Worm (Caenorhabditis elegans) whole organism, early embryonic: Measurements from ENCODE around the gene C16D9.4.

Experiments
- B0310.2 ChIP-seq: sonication (generic microtip); optimal IDR thresholded peaks from 2 replicates; lab custom pipeline; 2016; ENCODE audit warnings: mild to moderate bottlenecking, missing genetic modification characterization, missing compliant biosample characterization
- F13C5.2 ChIP-seq: sonication (generic microtip); optimal IDR thresholded peaks from 2 replicates; lab custom pipeline; 2017; ENCODE audit warnings: mild to moderate bottlenecking, missing genetic modification characterization, inconsistent platforms, missing compliant biosample characterization
- aly-1 ChIP-seq: sonication (generic microtip); optimal IDR thresholded peaks from 2 replicates; lab custom pipeline; 2016; ENCODE audit warnings: missing genetic modification characterization, missing compliant biosample characterization
- ama-1 ChIP-seq: fragments of 150-350 bp; optimal IDR thresholded peaks from 2 replicates; lab custom pipeline; 2014
- ceh-13 ChIP-seq: fragments of 200-800 bp; sonication (Bioruptor generic); optimal IDR thresholded peaks from 2 replicates; lab custom pipeline; 2018; ENCODE audit warnings: mild to moderate bottlenecking, missing genetic modification characterization, missing compliant biosample characterization
- ceh-36 ChIP-seq: sonication (generic microtip); optimal IDR thresholded peaks from 2 replicates; lab custom pipeline; 2016; ENCODE audit warnings: missing genetic modification characterization, inconsistent platforms, missing compliant biosample characterization
- ets-7 ChIP-seq: sonication (generic microtip); optimal IDR thresholded peaks from 2 replicates; lab custom pipeline; 2016; ENCODE audit warnings: missing genotype, missing genetic modification characterization, missing compliant biosample characterization
- flt-1 ChIP-seq: fragments of 200-800 bp; sonication (Bioruptor generic); IDR thresholded peaks from 2 replicates; pipeline ENCODE4 v1.3.6; 2022; ENCODE audit warnings: missing genetic modification characterization, missing compliant biosample characterization
- hmbx-1 ChIP-seq: sonication (generic microtip); optimal IDR thresholded peaks from 2 replicates; lab custom pipeline; 2016; ENCODE audit warnings: mild to moderate bottlenecking, missing genetic modification characterization, missing compliant biosample characterization
- hmg-4 ChIP-seq: fragments of 200-800 bp; sonication (Bioruptor generic); optimal IDR thresholded peaks from 2 replicates; lab custom pipeline; 2018; ENCODE audit warnings: mild to moderate bottlenecking, missing genetic modification characterization, missing compliant biosample characterization
- hnd-1 ChIP-seq: sonication (generic microtip); optimal IDR thresholded peaks from 2 replicates; lab custom pipeline; 2016; ENCODE audit warnings: missing genetic modification characterization, missing compliant biosample characterization
- pes-1 ChIP-seq: fragments of 200-800 bp; sonication (Bioruptor generic); IDR thresholded peaks from 2 replicates; pipeline ENCODE4 v1.3.6; 2022; ENCODE audit warnings: missing genetic modification reagents, missing genetic modification characterization, missing compliant biosample characterization
- scrt-1 ChIP-seq: fragments of 200-800 bp; sonication (Bioruptor generic); IDR thresholded peaks from 2 replicates; pipeline ENCODE4 v1.3.6; 2022; ENCODE audit warnings: missing genetic modification characterization, missing compliant biosample characterization
- sea-1 ChIP-seq: fragments of 200-800 bp; sonication (Bioruptor generic); conservative IDR thresholded peaks from 2 replicates; pipeline ENCODE4 v1.3.6; 2022; ENCODE audit warnings: missing genetic modification characterization, missing compliant biosample characterization
- tbx-11 ChIP-seq: fragments of 200-800 bp; sonication (Bioruptor generic); IDR thresholded peaks from 2 replicates; pipeline ENCODE4 v1.3.6; 2022; ENCODE audit warnings: missing genetic modification characterization, missing compliant biosample characterization
- tbx-37 ChIP-seq: fragments of 200-800 bp; sonication (Bioruptor generic); conservative IDR thresholded peaks from 2 replicates; pipeline ENCODE4 v1.3.6; 2022; ENCODE audit warnings: missing genetic modification reagents, missing genetic modification characterization, missing compliant biosample characterization
- tra-4 ChIP-seq: sonication (generic microtip); optimal IDR thresholded peaks from 2 replicates; lab custom pipeline; 2017; ENCODE audit warnings: missing genetic modification characterization, missing compliant biosample characterization

The C16D9.4 gene

DNA sequence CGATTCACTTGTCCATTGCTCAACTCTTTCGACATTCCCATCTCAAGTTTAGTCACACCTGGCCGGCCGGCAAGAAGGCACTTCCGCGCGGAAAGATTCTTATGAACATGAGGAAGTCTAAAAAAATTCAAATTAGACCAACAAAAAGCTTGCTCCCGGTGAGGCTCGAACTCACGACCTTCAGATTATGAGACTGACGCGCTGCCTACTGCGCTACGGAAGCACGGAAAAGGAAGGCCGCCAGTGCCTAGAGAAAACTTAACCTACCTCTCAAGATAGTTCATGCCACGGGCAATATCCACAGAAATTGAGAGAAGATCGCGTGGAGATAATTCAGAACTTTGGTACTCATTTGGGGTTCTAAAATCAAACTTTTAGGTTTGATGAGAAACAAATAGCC, 12.6 kb downstream of the C16D9.4 start:
- no peak for TF ChIP-seq ceh-36 (tag; lab: Kevin White, UChicago)
- peak; percentile 19 for TF ChIP-seq hmg-4
- 0 out of 2 replicates have a peak, but pooled peaks have one; percentile 22 for TF ChIP-seq tbx-37
- no peak for TF ChIP-seq ets-7
- peak; percentile 60; the same call in 1 of the 2 replicates for TF ChIP-seq scrt-1 (GFP tag; lab: Robert Waterston, UW)
- 0 out of 2 replicates have a peak, but pooled peaks have one; percentile 44 for TF ChIP-seq flt-1

DNA sequence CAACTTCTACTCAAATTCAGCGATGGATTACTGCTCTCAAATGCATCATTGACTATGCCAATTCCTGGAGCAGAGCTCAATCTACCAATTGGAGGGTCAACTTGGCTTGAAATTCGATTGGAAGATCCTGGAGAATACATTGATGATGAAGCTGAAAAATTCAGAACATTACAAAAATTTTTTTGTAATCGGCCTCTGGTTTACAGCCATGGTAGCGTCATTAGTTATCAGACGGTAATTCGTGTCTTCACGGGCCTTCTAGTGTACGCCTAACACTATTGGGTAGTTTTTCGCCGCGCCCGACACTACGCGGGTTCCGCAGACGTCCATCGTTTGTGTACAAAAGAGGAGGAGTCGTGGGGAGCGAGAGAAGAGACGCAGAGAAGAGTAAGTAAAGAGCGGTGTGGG, 14.0 kb downstream of the C16D9.4 start:
- TF ChIP-seq tra-4 (tag; lab: Kevin White, UChicago) (no peak), ama-1 (lab: Kevin White, UChicago) (peak; percentile 73), aly-1 (tag; lab: Kevin White, UChicago) (peak; percentile 8), F13C5.2 (tag; lab: Kevin White, UChicago) (peak; percentile 57), tbx-11 (GFP tag; lab: Robert Waterston, UW) (peak; percentile 30; the same call in 1 of the 2 replicates), hmg-4 (peak; percentile 23)

DNA sequence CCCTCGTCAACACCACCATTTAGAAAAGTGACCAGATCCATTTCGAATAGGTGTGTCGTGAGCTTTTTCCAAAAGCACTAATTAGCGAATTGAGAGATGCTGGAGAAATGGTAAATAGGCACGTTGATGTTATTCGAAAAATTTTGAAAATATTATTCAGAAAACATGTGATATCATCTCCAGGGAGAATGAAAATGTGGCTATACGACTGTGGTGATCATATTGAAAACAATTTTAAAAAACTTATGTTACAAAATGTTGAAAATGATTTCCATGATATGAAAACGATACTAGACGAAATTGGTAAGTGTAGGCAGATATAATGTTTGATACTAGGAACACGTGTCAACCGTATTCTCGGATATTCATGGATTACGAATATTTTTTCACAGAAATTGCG, 15.9 kb downstream of the C16D9.4 start, which contains the start of gene K07C11.10:
Gene K07C11.10 (minus strand): TSS at position 101 of the 400 bp plus-strand sequence.
- TF ChIP-seq B0310.2 (tag; lab: Kevin White, UChicago) (no peak), flt-1 (no peak), tbx-37 (no peak), hmbx-1 (tag; lab: Kevin White, UChicago) (no peak), pes-1 (GFP tag; lab: Robert Waterston, UW) (no peak), scrt-1 (GFP tag; lab: Robert Waterston, UW) (no peak), hmg-4 (no peak), ceh-36 (tag; lab: Kevin White, UChicago) (no peak), sea-1 (GFP tag; lab: Robert Waterston, UW) (no peak), ama-1 (lab: Kevin White, UChicago) (no peak), ets-7 (no peak), hnd-1 (no peak), F13C5.2 (tag; lab: Kevin White, UChicago) (no peak), tbx-11 (GFP tag; lab: Robert Waterston, UW) (no peak), aly-1 (tag; lab: Kevin White, UChicago) (no peak), tra-4 (tag; lab: Kevin White, UChicago) (no peak)

DNA sequence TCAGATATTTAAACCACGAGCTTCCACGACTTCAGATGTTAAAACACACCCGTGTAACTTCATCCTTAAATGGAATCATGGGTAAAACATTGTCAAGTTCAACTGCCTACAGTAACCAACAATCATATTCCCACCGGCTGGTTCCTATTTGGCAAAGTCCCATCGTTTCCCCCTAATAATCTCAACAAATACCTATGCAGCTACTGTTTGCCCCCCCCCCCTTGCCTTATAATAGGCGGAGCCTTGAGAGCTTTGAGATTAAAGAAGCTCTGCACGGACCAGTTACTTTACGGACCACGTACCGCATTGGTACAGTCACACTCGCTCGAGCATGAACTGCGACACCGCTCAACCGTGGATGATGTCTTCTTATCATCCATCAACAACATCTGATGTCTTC, 18.1 kb downstream of the C16D9.4 start, which contains the start of gene pax-1:
Gene pax-1 (plus strand): TSS at position 301 of the 400 bp plus-strand sequence.
- TF ChIP-seq ama-1 (lab: Kevin White, UChicago) (no peak), F13C5.2 (tag; lab: Kevin White, UChicago) (no peak), flt-1 (no peak), scrt-1 (GFP tag; lab: Robert Waterston, UW) (no peak), ceh-36 (tag; lab: Kevin White, UChicago) (no peak), hmbx-1 (tag; lab: Kevin White, UChicago) (no peak), pes-1 (GFP tag; lab: Robert Waterston, UW) (no peak), tra-4 (tag; lab: Kevin White, UChicago) (no peak), tbx-37 (no peak), hmg-4 (no peak), tbx-11 (GFP tag; lab: Robert Waterston, UW) (no peak), sea-1 (GFP tag; lab: Robert Waterston, UW) (no peak), ets-7 (no peak), B0310.2 (tag; lab: Kevin White, UChicago) (no peak), aly-1 (tag; lab: Kevin White, UChicago) (no peak), ceh-13 (GFP tag; lab: Kevin White, UChicago) (no peak), hnd-1 (no peak)

DNA sequence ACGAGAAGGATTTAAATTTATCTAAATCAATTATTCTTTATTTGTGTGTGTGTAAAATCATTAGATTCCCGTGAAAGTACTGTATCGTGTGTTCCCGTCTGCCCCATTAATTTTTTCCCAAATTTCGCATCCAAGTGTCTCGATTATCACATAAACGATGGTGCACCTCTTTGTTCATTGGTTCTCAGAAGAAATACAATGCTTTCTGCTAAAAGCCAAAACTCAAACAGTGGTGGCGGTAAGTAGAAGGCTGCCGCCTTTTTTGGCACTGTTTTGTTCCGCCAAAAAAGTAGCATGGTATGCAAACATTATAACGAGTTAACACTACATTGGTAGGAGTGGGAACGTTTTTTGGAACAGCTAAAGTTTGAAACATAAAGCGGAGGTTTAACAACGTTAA, 19.3 kb downstream of the C16D9.4 start:
- TF ChIP-seq F13C5.2 (tag; lab: Kevin White, UChicago): no peak
- no peak for TF ChIP-seq tra-4 (tag; lab: Kevin White, UChicago)
- peak; percentile 22 for TF ChIP-seq ama-1 (lab: Kevin White, UChicago)

DNA sequence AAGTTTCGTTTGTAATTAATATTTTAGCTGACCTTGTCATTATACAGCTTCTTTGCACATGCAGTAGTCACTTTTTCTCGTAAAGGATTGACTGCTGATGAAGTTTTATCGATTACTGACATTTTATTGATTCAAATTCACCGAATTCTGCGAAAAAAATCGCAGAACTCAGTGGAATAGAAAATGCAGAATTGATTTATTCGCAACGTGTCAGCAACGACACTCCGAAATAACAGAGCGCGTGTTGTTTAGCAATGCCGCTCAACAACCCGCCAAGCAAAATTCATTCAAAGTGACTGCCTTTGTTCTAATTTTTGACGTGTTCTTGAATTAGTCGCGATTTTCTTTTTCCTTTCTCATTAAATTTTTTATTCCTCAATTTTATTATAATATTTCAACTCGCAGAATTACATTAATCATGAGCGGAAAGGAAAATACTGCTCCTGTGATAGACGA, 21.6 kb downstream of the C16D9.4 start, which contains the start of the genes cogc-6 and air-1:
Gene cogc-6 (minus strand): TSS at position 234 of the 456 bp plus-strand sequence.
Gene air-1 (plus strand): TSS at position 406 of the 456 bp plus-strand sequence.
- TF ChIP-seq aly-1 (tag; lab: Kevin White, UChicago) (no peak), ets-7 (no peak), ceh-13 (GFP tag; lab: Kevin White, UChicago) (no peak), F13C5.2 (tag; lab: Kevin White, UChicago) (no peak), tbx-37 (no peak), pes-1 (GFP tag; lab: Robert Waterston, UW) (no peak), tra-4 (tag; lab: Kevin White, UChicago) (no peak), tbx-11 (GFP tag; lab: Robert Waterston, UW) (no peak), hmbx-1 (tag; lab: Kevin White, UChicago) (no peak), B0310.2 (tag; lab: Kevin White, UChicago) (no peak), sea-1 (GFP tag; lab: Robert Waterston, UW) (no peak), ceh-36 (tag; lab: Kevin White, UChicago) (no peak), scrt-1 (GFP tag; lab: Robert Waterston, UW) (no peak), hmg-4 (no peak), hnd-1 (no peak)

DNA sequence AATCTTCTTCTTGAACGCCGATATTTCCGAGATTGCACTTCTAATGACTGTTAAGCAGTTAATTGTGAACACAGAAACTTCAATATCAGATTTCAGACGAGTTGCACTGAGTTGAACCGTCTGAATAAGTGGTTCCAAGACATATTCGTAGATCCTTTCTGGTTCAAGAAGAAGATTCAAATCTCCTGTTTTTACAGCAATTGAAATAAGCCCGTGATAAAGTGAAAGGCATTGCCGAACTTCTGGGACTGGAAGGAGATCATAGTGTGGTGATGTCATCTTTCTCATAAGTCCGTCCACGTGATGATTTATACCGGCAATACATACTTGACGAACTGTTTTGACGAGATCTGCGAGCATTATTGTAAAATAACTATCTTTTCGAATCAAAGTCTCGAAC, 23.1 kb downstream of the C16D9.4 start:
- TF ChIP-seq tbx-37 (no peak), ceh-13 (GFP tag; lab: Kevin White, UChicago) (no peak), hmg-4 (no peak), flt-1 (no peak), aly-1 (tag; lab: Kevin White, UChicago) (no peak), B0310.2 (tag; lab: Kevin White, UChicago) (no peak), tra-4 (tag; lab: Kevin White, UChicago) (no peak), hnd-1 (no peak), ets-7 (no peak), ama-1 (lab: Kevin White, UChicago) (no peak), F13C5.2 (tag; lab: Kevin White, UChicago) (no peak), scrt-1 (GFP tag; lab: Robert Waterston, UW) (no peak), pes-1 (GFP tag; lab: Robert Waterston, UW) (no peak), tbx-11 (GFP tag; lab: Robert Waterston, UW) (no peak), sea-1 (GFP tag; lab: Robert Waterston, UW) (no peak), hmbx-1 (tag; lab: Kevin White, UChicago) (no peak), ceh-36 (tag; lab: Kevin White, UChicago) (no peak)
